Worm (Caenorhabditis elegans): ENCODE measurements around the gene T22D1.5.

DNA sequence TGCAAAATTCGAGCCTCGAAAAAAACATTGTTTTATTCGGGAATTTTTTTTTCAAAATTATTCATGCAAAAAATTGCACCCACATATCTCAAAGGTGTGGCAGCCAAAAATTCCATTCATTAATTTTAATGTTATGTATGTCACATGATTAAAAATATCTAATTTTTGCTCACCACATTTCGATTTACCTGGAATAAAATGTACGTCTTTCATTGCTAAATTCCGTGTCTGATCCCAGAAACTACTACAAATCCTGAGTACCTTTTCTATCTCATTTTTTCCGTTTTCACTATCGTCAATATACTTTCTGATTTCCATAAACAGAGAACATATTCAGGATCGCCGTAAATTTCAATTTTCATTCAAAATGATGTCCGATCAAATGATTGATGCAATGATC is 30.8 kb upstream of the T22D1.5 start, which contains the start of gene srx-19:
- TF ChIP-seq ceh-20 (GFP tag; IDR thresholded peaks at IDR 0.05) (no peak), nhr-11 (tag; optimal IDR thresholded peaks at IDR 0.05) (no peak), lin-39 (tag; optimal IDR thresholded peaks at IDR 0.05) (no peak), dmd-8 (GFP tag; IDR thresholded peaks at IDR 0.05) (no peak), nhr-10 (tag; optimal IDR thresholded peaks at IDR 0.05) (no peak), nhr-6 (tag; optimal IDR thresholded peaks at IDR 0.05) (no peak), ceh-82 (tag; optimal IDR thresholded peaks at IDR 0.05) (no peak), mxl-2 (GFP tag; conservative IDR thresholded peaks at IDR 0.05) (no peak)
